Worm (Caenorhabditis elegans) whole organism, early embryonic: Measurements from ENCODE around the gene C49C8.1.

ENCODE experiments used
- B0310.2 ChIP-seq: sonication (generic microtip); optimal IDR thresholded peaks from 2 replicates; lab custom pipeline; 2016; ENCODE audit warnings: mild to moderate bottlenecking, missing genetic modification characterization, missing compliant biosample characterization
- F13C5.2 ChIP-seq: sonication (generic microtip); optimal IDR thresholded peaks from 2 replicates; lab custom pipeline; 2017; ENCODE audit warnings: mild to moderate bottlenecking, missing genetic modification characterization, inconsistent platforms, missing compliant biosample characterization
- aly-1 ChIP-seq: sonication (generic microtip); optimal IDR thresholded peaks from 2 replicates; lab custom pipeline; 2016; ENCODE audit warnings: missing genetic modification characterization, missing compliant biosample characterization
- ama-1 ChIP-seq: fragments of 150-350 bp; optimal IDR thresholded peaks from 2 replicates; lab custom pipeline; 2014
- ceh-13 ChIP-seq: fragments of 200-800 bp; sonication (Bioruptor generic); optimal IDR thresholded peaks from 2 replicates; lab custom pipeline; 2018; ENCODE audit warnings: mild to moderate bottlenecking, missing genetic modification characterization, missing compliant biosample characterization
- ceh-36 ChIP-seq: sonication (generic microtip); optimal IDR thresholded peaks from 2 replicates; lab custom pipeline; 2016; ENCODE audit warnings: missing genetic modification characterization, inconsistent platforms, missing compliant biosample characterization
- ets-7 ChIP-seq: sonication (generic microtip); optimal IDR thresholded peaks from 2 replicates; lab custom pipeline; 2016; ENCODE audit warnings: missing genotype, missing genetic modification characterization, missing compliant biosample characterization
- flt-1 ChIP-seq: fragments of 200-800 bp; sonication (Bioruptor generic); IDR thresholded peaks from 2 replicates; pipeline ENCODE4 v1.3.6; 2022; ENCODE audit warnings: missing genetic modification characterization, missing compliant biosample characterization
- hmbx-1 ChIP-seq: sonication (generic microtip); optimal IDR thresholded peaks from 2 replicates; lab custom pipeline; 2016; ENCODE audit warnings: mild to moderate bottlenecking, missing genetic modification characterization, missing compliant biosample characterization
- hmg-4 ChIP-seq: fragments of 200-800 bp; sonication (Bioruptor generic); optimal IDR thresholded peaks from 2 replicates; lab custom pipeline; 2018; ENCODE audit warnings: mild to moderate bottlenecking, missing genetic modification characterization, missing compliant biosample characterization
- hnd-1 ChIP-seq: sonication (generic microtip); optimal IDR thresholded peaks from 2 replicates; lab custom pipeline; 2016; ENCODE audit warnings: missing genetic modification characterization, missing compliant biosample characterization
- pes-1 ChIP-seq: fragments of 200-800 bp; sonication (Bioruptor generic); IDR thresholded peaks from 2 replicates; pipeline ENCODE4 v1.3.6; 2022; ENCODE audit warnings: missing genetic modification reagents, missing genetic modification characterization, missing compliant biosample characterization
- scrt-1 ChIP-seq: fragments of 200-800 bp; sonication (Bioruptor generic); IDR thresholded peaks from 2 replicates; pipeline ENCODE4 v1.3.6; 2022; ENCODE audit warnings: missing genetic modification characterization, missing compliant biosample characterization
- sea-1 ChIP-seq: fragments of 200-800 bp; sonication (Bioruptor generic); conservative IDR thresholded peaks from 2 replicates; pipeline ENCODE4 v1.3.6; 2022; ENCODE audit warnings: missing genetic modification characterization, missing compliant biosample characterization
- tbx-11 ChIP-seq: fragments of 200-800 bp; sonication (Bioruptor generic); IDR thresholded peaks from 2 replicates; pipeline ENCODE4 v1.3.6; 2022; ENCODE audit warnings: missing genetic modification characterization, missing compliant biosample characterization
- tbx-37 ChIP-seq: fragments of 200-800 bp; sonication (Bioruptor generic); conservative IDR thresholded peaks from 2 replicates; pipeline ENCODE4 v1.3.6; 2022; ENCODE audit warnings: missing genetic modification reagents, missing genetic modification characterization, missing compliant biosample characterization
- tra-4 ChIP-seq: sonication (generic microtip); optimal IDR thresholded peaks from 2 replicates; lab custom pipeline; 2017; ENCODE audit warnings: missing genetic modification characterization, missing compliant biosample characterization

C49C8.1 gene

DNA sequence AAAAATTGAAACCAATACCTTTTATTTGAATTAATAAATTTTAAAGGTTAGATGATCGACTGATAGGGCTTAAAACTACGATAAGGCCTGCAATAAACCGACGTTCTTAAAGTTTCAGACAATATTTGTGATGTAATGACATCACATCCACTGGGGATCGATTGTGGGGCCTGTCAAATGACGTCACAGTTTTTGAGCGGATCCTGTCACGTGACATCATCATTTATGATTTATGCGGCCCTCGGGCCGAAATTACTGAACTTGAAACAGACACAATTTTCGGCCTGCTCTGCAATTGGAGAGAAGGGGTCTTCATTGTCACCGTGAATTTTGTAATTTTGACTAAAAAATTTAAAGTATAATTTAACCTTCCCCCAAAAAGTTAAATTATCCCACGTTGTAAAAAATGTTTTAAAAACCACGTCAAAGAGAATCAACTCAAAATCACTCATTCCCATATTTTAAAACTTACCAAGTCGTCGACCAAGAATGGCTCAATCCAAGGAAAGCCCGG, at the start of gene C49C8.1:
Gene C49C8.1, plus strand, starts transcription at position 464 of the 514 bp plus-strand sequence.
- no peak for TF ChIP-seq tra-4

DNA sequence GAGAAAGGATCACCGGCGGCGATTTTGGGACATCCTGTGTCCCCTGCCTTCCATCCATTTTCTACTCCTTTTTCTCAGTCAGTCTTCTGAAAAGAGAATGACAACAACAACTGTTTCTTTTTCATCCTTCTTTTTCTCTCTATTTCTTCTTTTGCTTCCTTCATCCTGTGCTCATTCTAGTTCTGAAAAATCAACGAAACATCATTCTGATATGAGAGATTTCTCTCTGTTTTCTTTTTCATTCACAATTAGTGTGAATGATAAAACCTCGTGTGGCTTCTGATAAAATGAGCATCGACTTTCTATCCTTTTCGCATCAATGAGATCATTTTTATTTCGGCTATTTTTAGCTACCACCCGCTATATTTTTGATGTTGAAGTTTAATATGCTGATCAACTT, 49.2 kb upstream of the C49C8.1 start:
- TF ChIP-seq tbx-11 (no peak), hmg-4 (GFP tag; lab: Kevin White, UChicago) (no peak), aly-1 (tag; lab: Kevin White, UChicago) (no peak), ceh-36 (tag; lab: Kevin White, UChicago) (no peak), ama-1 (no peak), flt-1 (GFP tag; lab: Robert Waterston, UW) (no peak), F13C5.2 (tag; lab: Kevin White, UChicago) (no peak), ets-7 (no peak), pes-1 (GFP tag; lab: Robert Waterston, UW) (no peak), ceh-13 (no peak), hnd-1 (tag; lab: Kevin White, UChicago) (no peak), tra-4 (no peak), scrt-1 (GFP tag; lab: Robert Waterston, UW) (no peak), tbx-37 (GFP tag; lab: Robert Waterston, UW) (no peak), hmbx-1 (no peak), sea-1 (GFP tag; lab: Robert Waterston, UW) (no peak), B0310.2 (tag; lab: Kevin White, UChicago) (no peak)

DNA sequence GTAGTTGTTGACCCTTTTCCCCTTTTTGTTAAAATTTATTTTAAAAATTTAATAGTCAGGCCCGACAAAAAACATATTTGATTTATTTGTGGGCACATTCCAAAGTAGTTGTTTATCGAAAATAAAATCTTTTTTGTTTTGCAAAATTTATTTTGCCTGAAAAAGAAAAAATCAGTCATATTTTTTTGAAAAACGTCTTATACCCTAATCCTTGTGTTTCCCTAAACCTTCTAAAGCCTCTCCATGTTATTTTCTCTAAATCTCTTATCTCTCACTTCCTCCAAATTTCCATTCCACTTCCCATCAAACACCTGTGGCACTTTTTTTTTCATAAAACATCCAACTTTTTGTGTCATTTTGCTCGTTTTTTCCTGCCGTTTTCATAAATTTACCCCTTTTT, 46.2 kb upstream of the C49C8.1 start:
- no peak for TF ChIP-seq ets-7
- TF ChIP-seq aly-1 (tag; lab: Kevin White, UChicago), result no peak
- TF ChIP-seq B0310.2 (tag; lab: Kevin White, UChicago), result no peak
- no peak for TF ChIP-seq scrt-1 (GFP tag; lab: Robert Waterston, UW)
- no peak for TF ChIP-seq F13C5.2 (tag; lab: Kevin White, UChicago)
- TF ChIP-seq pes-1 (GFP tag; lab: Robert Waterston, UW), result no peak
- TF ChIP-seq tra-4, result no peak
- TF ChIP-seq ceh-13, result no peak
- no peak for TF ChIP-seq ceh-36 (tag; lab: Kevin White, UChicago)
- TF ChIP-seq hmg-4 (GFP tag; lab: Kevin White, UChicago), result no peak
- TF ChIP-seq tbx-11, result no peak
- no peak for TF ChIP-seq hmbx-1
- TF ChIP-seq ama-1, result no peak
- no peak for TF ChIP-seq flt-1 (GFP tag; lab: Robert Waterston, UW)
- no peak for TF ChIP-seq tbx-37 (GFP tag; lab: Robert Waterston, UW)

DNA sequence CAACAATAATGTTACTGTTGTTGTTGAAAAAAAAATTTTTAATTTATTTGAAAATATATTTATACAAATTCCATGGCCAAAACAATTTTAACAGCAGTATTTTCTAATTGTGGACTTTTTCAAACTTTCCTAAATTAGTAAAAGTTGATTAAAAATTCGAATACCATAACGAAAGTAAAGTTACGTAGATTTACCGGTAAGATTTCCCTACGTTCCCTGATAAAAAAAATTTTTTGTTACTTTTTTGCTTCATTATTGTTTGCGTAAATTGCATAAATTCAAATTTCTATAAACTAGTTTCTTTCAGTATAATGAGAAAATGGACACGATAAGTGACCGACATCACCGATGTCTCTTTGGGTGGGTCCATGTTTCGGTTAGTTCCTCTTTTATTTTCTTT, 45.4 kb upstream of the C49C8.1 start, which contains the start of gene F42A9.6:
Gene F42A9.6, plus strand, starts transcription at position 301 of the 400 bp plus-strand sequence.
- TF ChIP-seq hnd-1 (tag; lab: Kevin White, UChicago) (no peak), tbx-37 (GFP tag; lab: Robert Waterston, UW) (no peak), B0310.2 (tag; lab: Kevin White, UChicago) (no peak), tra-4 (no peak), hmg-4 (GFP tag; lab: Kevin White, UChicago) (no peak), hmbx-1 (no peak), ceh-36 (tag; lab: Kevin White, UChicago) (no peak), flt-1 (GFP tag; lab: Robert Waterston, UW) (no peak), ceh-13 (no peak), ama-1 (no peak), ets-7 (no peak), pes-1 (GFP tag; lab: Robert Waterston, UW) (no peak), scrt-1 (GFP tag; lab: Robert Waterston, UW) (no peak), F13C5.2 (tag; lab: Kevin White, UChicago) (no peak), sea-1 (GFP tag; lab: Robert Waterston, UW) (no peak)

DNA sequence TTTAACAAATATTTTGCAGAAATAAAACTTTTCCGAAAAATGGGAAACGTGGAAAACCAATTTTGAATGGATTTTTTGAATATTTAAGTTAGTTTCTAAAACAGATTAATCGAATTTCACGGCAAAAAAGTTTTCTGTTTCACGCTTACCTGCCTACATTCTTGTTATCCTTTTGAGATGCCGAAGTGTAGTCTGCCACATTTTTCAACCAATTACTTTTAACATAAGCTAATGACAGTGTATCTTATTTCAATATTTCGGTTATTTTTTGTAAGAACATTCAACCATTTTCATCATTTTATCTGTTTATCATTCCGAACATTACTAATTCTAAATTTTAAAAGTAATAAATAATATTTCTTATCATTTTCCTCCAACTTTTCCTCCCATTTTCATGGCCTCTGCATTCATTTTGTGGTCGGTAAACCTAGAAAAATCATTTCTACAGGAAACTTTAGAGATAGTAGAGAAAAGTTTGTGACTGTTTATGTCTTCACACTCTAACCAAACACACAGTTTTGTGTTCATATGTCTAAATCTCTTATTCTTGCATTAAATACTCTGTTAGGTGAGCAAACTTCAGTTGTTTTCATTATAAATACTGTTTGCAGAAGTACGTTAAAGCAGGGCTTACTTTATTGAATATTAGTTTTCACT, 42.4 kb upstream of the C49C8.1 start, which contains the start of the genes F42A9.17 and cyp-33E2:
Gene F42A9.17, minus strand, starts transcription at position 51 of the 657 bp plus-strand sequence.
Gene cyp-33E2, plus strand, starts transcription at position 449 of the 657 bp plus-strand sequence.
- TF ChIP-seq tbx-11, result no peak
- TF ChIP-seq sea-1 (GFP tag; lab: Robert Waterston, UW), result no peak
- no peak for TF ChIP-seq ets-7
- TF ChIP-seq pes-1 (GFP tag; lab: Robert Waterston, UW), result no peak
- TF ChIP-seq hnd-1 (tag; lab: Kevin White, UChicago), result no peak
- no peak for TF ChIP-seq hmbx-1
- no peak for TF ChIP-seq tra-4
- TF ChIP-seq flt-1 (GFP tag; lab: Robert Waterston, UW), result no peak
- no peak for TF ChIP-seq aly-1 (tag; lab: Kevin White, UChicago)
- no peak for TF ChIP-seq ceh-36 (tag; lab: Kevin White, UChicago)
- no peak for TF ChIP-seq F13C5.2 (tag; lab: Kevin White, UChicago)
- TF ChIP-seq ceh-13, result no peak
- TF ChIP-seq ama-1, result no peak
- no peak for TF ChIP-seq scrt-1 (GFP tag; lab: Robert Waterston, UW)
- no peak for TF ChIP-seq B0310.2 (tag; lab: Kevin White, UChicago)
- TF ChIP-seq tbx-37 (GFP tag; lab: Robert Waterston, UW), result no peak

DNA sequence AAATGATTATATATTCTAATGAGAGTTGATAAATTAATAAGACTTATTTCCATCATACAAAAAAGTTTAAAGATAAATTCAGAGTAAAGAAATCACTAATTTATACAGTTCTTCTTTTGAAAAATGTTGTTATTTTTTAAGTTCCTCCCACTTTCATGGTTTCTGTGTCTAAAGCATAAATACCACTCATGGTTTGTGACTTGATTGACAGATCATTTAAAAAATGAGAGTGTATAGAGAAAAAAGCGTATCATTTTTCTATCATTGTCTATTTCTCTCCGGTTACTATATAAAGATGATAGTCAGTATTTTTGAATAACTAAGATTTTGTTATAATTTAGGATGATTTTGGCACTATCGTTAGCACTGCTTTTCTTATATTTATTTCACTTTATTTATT, 39.7 kb upstream of the C49C8.1 start, which contains the start of gene cyp-33E3:
Gene cyp-33E3, plus strand, starts transcription at position 316 of the 400 bp plus-strand sequence.
- TF ChIP-seq F13C5.2 (tag; lab: Kevin White, UChicago), result no peak
- no peak for TF ChIP-seq ceh-36 (tag; lab: Kevin White, UChicago)
- TF ChIP-seq ceh-13, result no peak
- no peak for TF ChIP-seq flt-1 (GFP tag; lab: Robert Waterston, UW)
- no peak for TF ChIP-seq pes-1 (GFP tag; lab: Robert Waterston, UW)
- no peak for TF ChIP-seq ama-1
- no peak for TF ChIP-seq tra-4
- no peak for TF ChIP-seq scrt-1 (GFP tag; lab: Robert Waterston, UW)
- TF ChIP-seq tbx-11, result no peak
- TF ChIP-seq sea-1 (GFP tag; lab: Robert Waterston, UW), result no peak
- TF ChIP-seq B0310.2 (tag; lab: Kevin White, UChicago), result no peak
- TF ChIP-seq tbx-37 (GFP tag; lab: Robert Waterston, UW), result no peak
- no peak for TF ChIP-seq aly-1 (tag; lab: Kevin White, UChicago)
- no peak for TF ChIP-seq ets-7
- no peak for TF ChIP-seq hmbx-1
- TF ChIP-seq hnd-1 (tag; lab: Kevin White, UChicago), result no peak
- no peak for TF ChIP-seq hmg-4 (GFP tag; lab: Kevin White, UChicago)
